Worm (Caenorhabditis elegans) whole organism, L3 larva: ENCODE results near the gene drp-1.

Experiments
- R02D3.7 ChIP-seq: fragments of 150-350 bp; optimal IDR thresholded peaks from 2 replicates; lab custom pipeline; 2014; ENCODE audit warnings: missing biosample characterization, missing genetic modification characterization
- ZK546.5 ChIP-seq: sonication (generic microtip); optimal IDR thresholded peaks from 2 replicates; lab custom pipeline; 2017; ENCODE audit warnings: missing biosample characterization, missing genetic modification characterization
- ama-1 ChIP-seq: fragments of 150-350 bp; optimal IDR thresholded peaks from 2 replicates; lab custom pipeline; 2018
- ceh-16 ChIP-seq: sonication (generic microtip); optimal IDR thresholded peaks from 2 replicates; lab custom pipeline; 2017; ENCODE audit warnings: missing biosample characterization, missing genetic modification characterization
- ceh-28 ChIP-seq: fragments of 150-350 bp; optimal IDR thresholded peaks from 2 replicates; lab custom pipeline; 2014; ENCODE audit warnings: missing biosample characterization, missing genetic modification reagents, missing genetic modification characterization
- daf-12 ChIP-seq: fragments of 150-350 bp; optimal IDR thresholded peaks from 2 replicates; lab custom pipeline; 2014; ENCODE audit warnings: missing biosample characterization, missing genetic modification reagents, missing genetic modification characterization
- egl-27 ChIP-seq: sonication (generic microtip); optimal IDR thresholded peaks from 4 replicates; lab custom pipeline; 2017; ENCODE audit warnings: missing biosample characterization, missing genetic modification reagents, missing genetic modification characterization
- egl-5 ChIP-seq: fragments of 150-350 bp; optimal IDR thresholded peaks from 2 replicates; lab custom pipeline; 2017; ENCODE audit warnings: missing biosample characterization, missing genetic modification reagents, missing genetic modification characterization, inconsistent platforms
- elt-1 ChIP-seq: fragments of 150-350 bp; optimal IDR thresholded peaks from 2 replicates; lab custom pipeline; 2014; ENCODE audit warnings: missing biosample characterization, missing genetic modification characterization
- elt-2 ChIP-seq: sonication (generic microtip); optimal IDR thresholded peaks from 2 replicates; lab custom pipeline; 2016; ENCODE audit warnings: missing genetic modification reagents, mild to moderate bottlenecking, missing genetic modification characterization, missing compliant biosample characterization
- elt-3 ChIP-seq, 3 experiments: fragments of 150-350 bp in 1 of 3; sonication (generic microtip) in 2 of 3; optimal IDR thresholded peaks; 2 replicates in 2 of 3; 4 replicates in 1 of 3; lab custom pipeline; 2014 to 2017; ENCODE audit warnings: missing biosample characterization in 3 of 3, missing genetic modification characterization in 3 of 3
- eor-1 ChIP-seq, 2 experiments: fragments of 150-350 bp; optimal IDR thresholded peaks; 2 replicates each; lab custom pipeline; 2014 to 2018; ENCODE audit warnings: missing biosample characterization in 2 of 2, missing genetic modification characterization in 2 of 2
- fkh-10 ChIP-seq: sonication (generic microtip); optimal IDR thresholded peaks from 2 replicates; lab custom pipeline; 2017; ENCODE audit warnings: missing biosample characterization, missing genetic modification reagents, missing genetic modification characterization
- fkh-2 ChIP-seq: fragments of 150-350 bp; optimal IDR thresholded peaks from 2 replicates; lab custom pipeline; 2014; ENCODE audit warnings: missing biosample characterization, missing genetic modification reagents, missing genetic modification characterization
- fos-1 ChIP-seq: fragments of 150-350 bp; optimal IDR thresholded peaks from 2 replicates; lab custom pipeline; 2014; ENCODE audit warnings: missing biosample characterization, missing genetic modification characterization
- hmg-11 ChIP-seq: sonication (generic microtip); optimal IDR thresholded peaks from 2 replicates; lab custom pipeline; 2016; ENCODE audit warnings: missing genetic modification characterization, missing compliant biosample characterization
- jun-1 ChIP-seq: fragments of 150-350 bp; optimal IDR thresholded peaks from 2 replicates; lab custom pipeline; 2014; ENCODE audit warnings: missing biosample characterization, missing genetic modification reagents, missing genetic modification characterization
- lin-15B ChIP-seq: fragments of 150-350 bp; optimal IDR thresholded peaks from 2 replicates; lab custom pipeline; 2014; ENCODE audit warnings: missing biosample characterization, missing genetic modification characterization
- lin-39 ChIP-seq: fragments of 150-350 bp; optimal IDR thresholded peaks from 2 replicates; lab custom pipeline; 2018; ENCODE audit warnings: missing biosample characterization, missing genetic modification reagents, missing genetic modification characterization
- mdl-1 ChIP-seq: fragments of 150-350 bp; optimal IDR thresholded peaks from 2 replicates; lab custom pipeline; 2014; ENCODE audit warnings: missing biosample characterization, missing genetic modification characterization
- nfya-1 ChIP-seq: sonication (generic microtip); optimal IDR thresholded peaks from 2 replicates; lab custom pipeline; 2017; ENCODE audit warnings: missing genetic modification characterization, mild to moderate bottlenecking, missing compliant biosample characterization, antibody characterized with exemption, moderate library complexity; ENCODE audit not compliant: insufficient read depth
- nhr-11 ChIP-seq: fragments of 150-350 bp; optimal IDR thresholded peaks from 2 replicates; lab custom pipeline; 2014; ENCODE audit warnings: missing biosample characterization, missing genetic modification characterization
- nhr-12 ChIP-seq: fragments of 150-350 bp; optimal IDR thresholded peaks from 2 replicates; lab custom pipeline; 2014; ENCODE audit warnings: missing biosample characterization, missing genetic modification characterization
- nhr-23 ChIP-seq: fragments of 150-350 bp; optimal IDR thresholded peaks from 2 replicates; lab custom pipeline; 2014; ENCODE audit warnings: missing biosample characterization, missing genetic modification reagents, missing genetic modification characterization
- nhr-237 ChIP-seq: fragments of 150-350 bp; optimal IDR thresholded peaks from 2 replicates; lab custom pipeline; 2014; ENCODE audit warnings: missing biosample characterization, missing genetic modification characterization
- nhr-25 ChIP-seq: sonication (generic microtip); optimal IDR thresholded peaks from 2 replicates; lab custom pipeline; 2017; ENCODE audit warnings: missing biosample characterization, missing genetic modification characterization
- nhr-67 ChIP-seq: fragments of 150-350 bp; optimal IDR thresholded peaks from 2 replicates; lab custom pipeline; 2014; ENCODE audit warnings: missing biosample characterization, missing genetic modification characterization
- nhr-76 ChIP-seq: fragments of 150-350 bp; sonication (generic microtip); optimal IDR thresholded peaks from 5 replicates; lab custom pipeline; 2014; ENCODE audit warnings: missing biosample characterization, missing genetic modification characterization
- nhr-77 ChIP-seq: fragments of 150-350 bp; optimal IDR thresholded peaks from 2 replicates; lab custom pipeline; 2014; ENCODE audit warnings: missing biosample characterization, missing genetic modification characterization
- pqm-1 ChIP-seq: fragments of 150-350 bp; optimal IDR thresholded peaks from 2 replicates; lab custom pipeline; 2017; ENCODE audit warnings: missing biosample characterization, missing genetic modification characterization, inconsistent platforms
- sea-2 ChIP-seq: fragments of 150-350 bp; sonication (generic microtip); optimal IDR thresholded peaks from 4 replicates; lab custom pipeline; 2014; ENCODE audit warnings: missing biosample characterization, missing genetic modification reagents, missing genetic modification characterization
- skn-1 ChIP-seq: fragments of 150-350 bp; optimal IDR thresholded peaks from 2 replicates; lab custom pipeline; 2014; ENCODE audit warnings: missing biosample characterization, missing genetic modification characterization
- snpc-4 ChIP-seq: fragments of 150-350 bp; optimal IDR thresholded peaks from 2 replicates; lab custom pipeline; 2014; ENCODE audit warnings: missing biosample characterization, missing genetic modification characterization
- tbx-2 ChIP-seq: sonication (generic microtip); optimal IDR thresholded peaks from 2 replicates; lab custom pipeline; 2016; ENCODE audit warnings: mild to moderate bottlenecking, missing genetic modification characterization, missing compliant biosample characterization
- unc-39 ChIP-seq: sonication (generic microtip); optimal IDR thresholded peaks from 4 replicates; lab custom pipeline; 2017; ENCODE audit warnings: missing biosample characterization, missing genetic modification characterization
- unc-62 ChIP-seq: fragments of 150-350 bp; sonication (generic microtip); optimal IDR thresholded peaks from 4 replicates; lab custom pipeline; 2014; ENCODE audit warnings: missing biosample characterization, missing genetic modification reagents, missing genetic modification characterization
- zag-1 ChIP-seq: fragments of 150-350 bp; optimal IDR thresholded peaks from 2 replicates; lab custom pipeline; 2014; ENCODE audit warnings: missing biosample characterization, missing genetic modification characterization
- ztf-11 ChIP-seq: fragments of 150-350 bp; optimal IDR thresholded peaks from 2 replicates; lab custom pipeline; 2014; ENCODE audit warnings: missing biosample characterization, missing genetic modification characterization
- ztf-4 ChIP-seq: fragments of 150-350 bp; optimal IDR thresholded peaks from 2 replicates; lab custom pipeline; 2014; ENCODE audit warnings: missing biosample characterization, missing genetic modification characterization

Gene drp-1

ce11 chrIV:5554168-5554567, 15.9 kb downstream of the drp-1 start:
- TF ChIP-seq fkh-2 (tag; lab: Kevin White, UChicago) (no peak), skn-1 (tag; lab: Kevin White, UChicago) (no peak), ceh-16 (tag; lab: Kevin White, UChicago) (no peak), nhr-77 (tag; lab: Kevin White, UChicago) (no peak), R02D3.7 (tag; lab: Kevin White, UChicago) (no peak), ZK546.5 (no peak), ztf-4 (tag; lab: Kevin White, UChicago) (no peak), ceh-28 (tag; lab: Kevin White, UChicago) (no peak), ztf-11 (tag; lab: Kevin White, UChicago) (no peak), tbx-2 (tag; lab: Kevin White, UChicago) (no peak), zag-1 (tag; lab: Kevin White, UChicago) (no peak), eor-1 (tag; optimal IDR thresholded peaks at IDR 0.05; lab: Kevin White, UChicago) (no peak), elt-3 (tag; optimal IDR thresholded peaks at IDR 0.05; lab: Kevin White, UChicago) (no peak), fkh-10 (GFP tag; lab: Kevin White, UChicago) (no peak), nfya-1 (tag; lab: Kevin White, UChicago) (no peak)

DNA sequence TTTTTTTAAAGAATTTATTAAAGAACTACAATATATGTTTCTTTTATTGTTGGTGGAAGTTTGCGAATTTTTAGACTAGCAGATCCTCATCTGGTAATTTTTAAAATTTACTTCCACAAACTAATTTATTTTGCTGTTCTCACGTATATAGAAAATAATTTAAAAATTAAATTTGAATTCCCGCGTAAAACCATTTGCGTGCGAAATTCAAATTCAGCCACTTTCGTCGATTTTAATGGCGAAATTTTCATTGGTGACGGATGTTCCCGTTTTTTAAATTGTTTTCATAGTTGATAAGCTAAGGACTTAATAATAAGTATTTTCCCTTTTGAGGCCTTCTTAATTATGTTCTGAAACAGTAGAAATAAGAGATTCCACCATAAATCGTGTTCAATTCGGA, 22.8 kb downstream of the drp-1 start:
- TF ChIP-seq elt-3 (tag; optimal IDR thresholded peaks at IDR 0.05; lab: Kevin White, UChicago): no peak
- no peak for TF ChIP-seq fos-1 (tag; lab: Kevin White, UChicago)
- TF ChIP-seq nhr-76 (tag; lab: Kevin White, UChicago): no peak
- TF ChIP-seq hmg-11 (tag; lab: Kevin White, UChicago): no peak
- TF ChIP-seq fkh-10 (GFP tag; lab: Kevin White, UChicago): no peak
- TF ChIP-seq snpc-4: no peak
- no peak for TF ChIP-seq ZK546.5
- no peak for TF ChIP-seq elt-1 (tag; lab: Kevin White, UChicago)
- no peak for TF ChIP-seq nhr-25 (tag; lab: Kevin White, UChicago)
- TF ChIP-seq sea-2 (GFP tag; lab: Kevin White, UChicago): no peak

- TF ChIP-seq nhr-25 (tag; lab: Kevin White, UChicago) (peak; percentile 88), unc-62 (no peak), sea-2 (GFP tag; lab: Kevin White, UChicago) (no peak), lin-39 (tag; lab: Kevin White, UChicago) (no peak), nhr-11 (tag; lab: Kevin White, UChicago) (no peak), ama-1 (lab: Kevin White, UChicago) (peak; percentile 80), nfya-1 (tag; lab: Kevin White, UChicago) (peak; percentile 21), ceh-28 (tag; lab: Kevin White, UChicago) (peak; percentile 5), nhr-12 (tag; lab: Kevin White, UChicago) (no peak), nhr-23 (tag; lab: Kevin White, UChicago) (peak; percentile 89)
- TF ChIP-seq, all 47 proteins: peak for 5
These were observed 23.3 kb downstream of the drp-1 start for ce11 chrIV:5561497-5562155.

- TF ChIP-seq ceh-28 (tag; lab: Kevin White, UChicago) (no peak), nhr-25 (tag; lab: Kevin White, UChicago) (peak; percentile 87)
- TF ChIP-seq, all 47 proteins: peak for 1
These were observed 25.0 kb downstream of the drp-1 start for ce11 chrIV:5563280-5563679.

DNA sequence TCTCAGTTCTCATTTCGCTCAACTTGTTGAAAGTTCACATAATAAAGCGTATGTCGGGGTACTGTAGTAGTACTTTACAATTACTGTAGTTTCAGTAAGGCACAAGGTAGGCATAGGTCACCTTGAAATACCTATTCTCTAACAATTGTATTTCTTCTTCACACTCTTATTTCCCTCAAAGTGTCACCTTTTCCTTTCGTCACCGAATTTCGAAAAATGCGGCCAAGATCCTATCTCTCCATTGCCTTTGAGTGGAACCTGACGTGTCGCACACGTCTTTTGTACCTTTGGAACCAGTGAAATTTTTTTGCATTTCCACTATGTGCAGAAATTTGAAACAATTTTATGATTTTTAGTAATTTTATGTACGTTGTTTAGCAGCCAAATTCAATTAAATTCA, 26.0 kb downstream of the drp-1 start:
- TF ChIP-seq zag-1 (tag; lab: Kevin White, UChicago): no peak
- peak; percentile 18 for TF ChIP-seq nhr-25 (tag; lab: Kevin White, UChicago)

ce11 chrIV:5565105-5565504, 26.8 kb downstream of the drp-1 start:
- TF ChIP-seq zag-1 (tag; lab: Kevin White, UChicago) (no peak), nhr-67 (no peak), egl-5 (tag; lab: Kevin White, UChicago) (no peak), elt-1 (tag; lab: Kevin White, UChicago) (no peak), hmg-11 (tag; lab: Kevin White, UChicago) (no peak), ceh-16 (tag; lab: Kevin White, UChicago) (no peak), elt-3 (tag; optimal IDR thresholded peaks at IDR 0.05; lab: Kevin White, UChicago) (no peak), ZK546.5 (no peak), nhr-77 (tag; lab: Kevin White, UChicago) (no peak), nhr-23 (tag; lab: Kevin White, UChicago) (peak; percentile 29), snpc-4 (peak; percentile 60), nhr-25 (tag; lab: Kevin White, UChicago) (peak; percentile 49), nhr-237 (tag; lab: Kevin White, UChicago) (no peak), sea-2 (GFP tag; lab: Kevin White, UChicago) (no peak), elt-2 (no peak), mdl-1 (no peak), lin-15B (tag; lab: Kevin White, UChicago) (no peak), pqm-1 (tag; lab: Kevin White, UChicago) (no peak), ztf-4 (tag; lab: Kevin White, UChicago) (no peak), nhr-12 (tag; lab: Kevin White, UChicago) (no peak), unc-62 (no peak), daf-12 (tag; lab: Kevin White, UChicago) (no peak), fkh-2 (tag; lab: Kevin White, UChicago) (no peak), jun-1 (tag; lab: Kevin White, UChicago) (no peak), egl-27 (tag; lab: Kevin White, UChicago) (no peak), lin-39 (tag; lab: Kevin White, UChicago) (no peak), unc-39 (no peak)
